Fruit fly (Drosophila melanogaster): ENCODE data around the gene Myc.
A peak's percentile ranks its signal among the peaks of the same experiment; 100 is the strongest.

Myc gene

DNA sequence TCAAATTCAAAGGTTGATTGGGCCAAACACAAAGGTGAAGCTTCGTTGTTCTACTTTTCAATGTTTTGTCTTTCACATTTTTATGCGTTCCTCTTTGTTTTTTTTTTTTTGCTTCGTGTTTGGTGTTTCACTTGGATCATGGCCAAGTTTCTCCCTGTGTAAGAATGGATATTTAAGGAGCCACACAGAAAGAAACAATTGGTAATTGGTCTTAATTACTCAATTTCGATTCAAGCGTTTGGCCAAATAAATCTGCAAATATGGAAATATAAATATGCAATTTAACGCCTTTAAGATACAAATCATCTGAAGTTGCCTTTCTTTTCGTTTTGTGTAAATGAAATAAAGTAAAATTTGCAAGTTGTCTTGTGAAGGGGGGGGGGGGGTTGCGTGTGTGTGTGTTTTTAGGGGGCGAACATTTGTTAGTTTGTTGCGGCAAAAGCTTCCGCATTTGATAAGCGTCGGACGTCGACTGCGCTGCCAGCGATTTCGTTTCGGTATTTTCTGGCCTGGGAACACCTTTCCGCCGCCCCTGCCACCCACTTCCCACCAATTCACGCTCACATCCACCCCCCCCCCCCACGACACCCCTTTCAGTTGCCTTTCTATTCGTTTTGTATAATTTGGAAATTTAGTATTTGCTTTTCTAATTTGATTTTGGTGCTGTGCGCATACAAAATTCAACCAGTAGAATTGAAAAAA is 25.8 kb downstream of the Myc start (continued):
- TF ChIP-seq Bdp1 (GFP tag; optimal IDR thresholded peaks at IDR 0.05) = no peak
- peak; percentile 20 for TF ChIP-seq mam (GFP tag; optimal IDR thresholded peaks at IDR 0.05)
- TF ChIP-seq slbo (GFP tag; IDR thresholded peaks at IDR 0.05) = peak; percentile 27; the same call in 1 of the 2 replicates
- TF ChIP-seq CG10431 (GFP tag; optimal IDR thresholded peaks at IDR 0.05) = no peak
- peak; percentile 94 for TF ChIP-seq crol (GFP tag; IDR thresholded peaks at IDR 0.05)

DNA sequence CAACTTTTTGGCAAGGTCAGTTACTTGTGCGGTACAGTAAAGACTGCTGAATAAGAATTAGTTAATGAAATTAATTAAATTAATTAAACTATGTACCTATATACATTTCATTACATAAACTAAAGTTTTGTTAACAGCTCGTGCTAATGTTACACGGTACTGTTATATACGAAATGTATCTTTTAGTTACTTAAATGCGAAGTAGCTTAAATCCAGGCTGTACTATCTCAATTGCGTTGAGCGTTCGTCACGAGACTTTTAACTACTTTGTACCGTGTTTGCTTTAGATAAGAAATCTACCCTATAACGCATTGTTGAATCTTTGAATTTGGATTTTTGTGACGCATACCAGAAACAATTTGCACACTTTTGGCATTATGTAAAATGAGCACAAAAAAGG is 26.3 kb downstream of the Myc start:
- TF ChIP-seq ken (GFP tag; IDR thresholded peaks at IDR 0.05) = no peak
- TF ChIP-seq Fer2 (tag; optimal IDR thresholded peaks at IDR 0.05) = peak; percentile 37
- no peak for TF ChIP-seq ase (GFP tag; IDR thresholded peaks at IDR 0.05)
- TF ChIP-seq luna (GFP tag; optimal IDR thresholded peaks at IDR 0.05) = no peak
- peak; percentile 39 for TF ChIP-seq HLH54F (GFP tag; optimal IDR thresholded peaks at IDR 0.05)
- no peak for TF ChIP-seq TFAM (GFP tag; optimal IDR thresholded peaks at IDR 0.05)
- TF ChIP-seq jigr1 (GFP tag; IDR thresholded peaks at IDR 0.05) = no peak
- TF ChIP-seq pzg (GFP tag; optimal IDR thresholded peaks at IDR 0.05) = no peak
- TF ChIP-seq chm (GFP tag; IDR thresholded peaks at IDR 0.05) = no peak
- peak; percentile 44 for TF ChIP-seq mam (GFP tag; optimal IDR thresholded peaks at IDR 0.05)
- peak; percentile 57 for TF ChIP-seq lab (GFP tag; optimal IDR thresholded peaks at IDR 0.05)
- TF ChIP-seq dmrt99B (tag; optimal IDR thresholded peaks at IDR 0.05) = peak; percentile 31
- 0 out of 3 replicates have a peak, but pooled peaks have one; percentile 26 for TF ChIP-seq CG7357 (GFP tag; IDR thresholded peaks at IDR 0.05)
- TF ChIP-seq Usf (GFP tag; optimal IDR thresholded peaks at IDR 0.05) = no peak
- no peak for TF ChIP-seq CG4854 (GFP tag; optimal IDR thresholded peaks at IDR 0.05)
- no peak for TF ChIP-seq lbe (GFP tag; optimal IDR thresholded peaks at IDR 0.05)
- TF ChIP-seq CG8089 (GFP tag; optimal IDR thresholded peaks at IDR 0.05) = no peak
- peak; percentile 25 for TF ChIP-seq CG18619 (GFP tag; optimal IDR thresholded peaks at IDR 0.05)
- TF ChIP-seq sna (GFP tag; IDR thresholded peaks at IDR 0.05; ENCODE audit: partially characterized antibody) = no peak
- no peak for TF ChIP-seq Dref (GFP tag; IDR thresholded peaks at IDR 0.05)
- TF ChIP-seq pb (GFP tag; optimal IDR thresholded peaks at IDR 0.05) = no peak
- TF ChIP-seq tio (GFP tag; optimal IDR thresholded peaks at IDR 0.05) = peak; percentile 9
- TF ChIP-seq CG13424 (tag; optimal IDR thresholded peaks at IDR 0.05) = peak; percentile 28
- TF ChIP-seq CG14860 (GFP tag; IDR thresholded peaks at IDR 0.05; ENCODE audit: partially characterized antibody) = no peak
- no peak for TF ChIP-seq exex (tag; optimal IDR thresholded peaks at IDR 0.05)
- no peak for TF ChIP-seq unpg (GFP tag; optimal IDR thresholded peaks at IDR 0.05)
- no peak for TF ChIP-seq CG10274 (GFP tag; optimal IDR thresholded peaks at IDR 0.05)
- no peak for TF ChIP-seq sd (tag; optimal IDR thresholded peaks at IDR 0.05)
- no peak for TF ChIP-seq CG2116 (GFP tag; optimal IDR thresholded peaks at IDR 0.05)
- no peak for TF ChIP-seq ara (GFP tag; IDR thresholded peaks at IDR 0.05)
- no peak for TF ChIP-seq CG8388 (GFP tag; optimal IDR thresholded peaks at IDR 0.05)
- no peak for TF ChIP-seq CG4617 (GFP tag; optimal IDR thresholded peaks at IDR 0.05; ENCODE audit: borderline replicate concordance)
- peak; percentile 30 for TF ChIP-seq CG13624 (GFP tag; optimal IDR thresholded peaks at IDR 0.05)
- no peak for TF ChIP-seq CG31441 (GFP tag; IDR thresholded peaks at IDR 0.05)
- TF ChIP-seq hbn (GFP tag; IDR thresholded peaks at IDR 0.05; ENCODE audit: partially characterized antibody) = no peak
- TF ChIP-seq CG13123 (GFP tag; optimal IDR thresholded peaks at IDR 0.05) = no peak
- peak; percentile 72 for TF ChIP-seq CG18599 (GFP tag; optimal IDR thresholded peaks at IDR 0.05)
- no peak for TF ChIP-seq MESR4 (GFP tag; optimal IDR thresholded peaks at IDR 0.05)
- peak; percentile 15 for TF ChIP-seq CG7556 (GFP tag; optimal IDR thresholded peaks at IDR 0.05)
- no peak for TF ChIP-seq CG1024 (GFP tag; IDR thresholded peaks at IDR 0.05)
- TF ChIP-seq CG7271 (tag; optimal IDR thresholded peaks at IDR 0.05) = no peak
- no peak for TF ChIP-seq ttk (GFP tag; IDR thresholded peaks at IDR 0.05)
- no peak for TF ChIP-seq CG7745 (tag; optimal IDR thresholded peaks at IDR 0.05)
- TF ChIP-seq dpn (GFP tag; optimal IDR thresholded peaks at IDR 0.05) = peak; percentile 14 to 18
